Fruit fly (Drosophila melanogaster) whole organism, embryonic: ENCODE data around the gene TwdlE.
A peak's percentile ranks its signal among the peaks of the same experiment; 100 is the strongest.

ENCODE experiments used
- B-H1 ChIP-seq: fragments of 200-800 bp; sonication (Bioruptor generic); IDR thresholded peaks from 3 replicates; pipeline ENCODE4 v1.3.6; 2022; ENCODE audit warnings: missing biosample characterization, missing genetic modification characterization
- BEAF-32 ChIP-seq: fragments of 200-800 bp; sonication (Bioruptor generic); optimal IDR thresholded peaks from 3 replicates; lab custom pipeline; 2017; ENCODE audit warnings: missing biosample characterization, missing genetic modification characterization, mild to moderate bottlenecking, moderate library complexity, missing genetic modification reagents
- BtbVII ChIP-seq: fragments of 200-800 bp; sonication (Bioruptor generic); optimal IDR thresholded peaks from 3 replicates; lab custom pipeline; 2017; ENCODE audit warnings: missing biosample characterization, mild to moderate bottlenecking, missing genetic modification characterization
- CG10565 ChIP-seq: fragments of 200-800 bp; sonication (Bioruptor generic); optimal IDR thresholded peaks from 3 replicates; lab custom pipeline; 2016; ENCODE audit warnings: missing biosample characterization, mild to moderate bottlenecking, missing genetic modification characterization
- CG10959 ChIP-seq: fragments of 200-800 bp; sonication (Bioruptor generic); IDR thresholded peaks from 2 replicates; pipeline ENCODE4 v1.3.6; 2022; ENCODE audit warnings: missing biosample characterization, missing genetic modification characterization
- CG11456 ChIP-seq: fragments of 200-800 bp; sonication (Bioruptor generic); IDR thresholded peaks from 3 replicates; pipeline ENCODE4 v1.3.6; 2022; ENCODE audit warnings: missing biosample characterization, missing genetic modification characterization
- CG12942 ChIP-seq: fragments of 200-800 bp; sonication (Bioruptor generic); optimal IDR thresholded peaks from 3 replicates; lab custom pipeline; 2016; ENCODE audit warnings: missing biosample characterization, missing genetic modification characterization
- CG13624 ChIP-seq: fragments of 200-800 bp; sonication (Bioruptor generic); optimal IDR thresholded peaks from 2 replicates; lab custom pipeline; 2016; ENCODE audit warnings: missing biosample characterization, missing genetic modification characterization
- CG13894 ChIP-seq: fragments of 200-800 bp; sonication (Bioruptor generic); optimal IDR thresholded peaks from 3 replicates; lab custom pipeline; 2018; ENCODE audit warnings: missing biosample characterization, mild to moderate bottlenecking, missing genetic modification characterization, moderate library complexity
- CG14965 ChIP-seq: fragments of 200-800 bp; sonication (Bioruptor generic); optimal IDR thresholded peaks from 2 replicates; lab custom pipeline; 2016; ENCODE audit warnings: missing biosample characterization, missing genetic modification characterization, borderline replicate concordance
- CG17328 ChIP-seq: fragments of 200-800 bp; sonication (Bioruptor generic); IDR thresholded peaks from 2 replicates; pipeline ENCODE4 v1.3.6; 2022; ENCODE audit warnings: missing biosample characterization, missing genetic modification characterization
- CG1832 ChIP-seq: fragments of 200-800 bp; sonication (Bioruptor generic); optimal IDR thresholded peaks from 2 replicates; lab custom pipeline; 2017; ENCODE audit warnings: missing biosample characterization, mild to moderate bottlenecking, missing genetic modification characterization, inconsistent platforms
- CG31224 ChIP-seq: fragments of 200-800 bp; sonication (Bioruptor generic); IDR thresholded peaks from 2 replicates; pipeline ENCODE4 v1.3.6; 2022; ENCODE audit warnings: missing biosample characterization, missing genetic modification characterization
- CG3407 ChIP-seq: fragments of 200-800 bp; sonication (Bioruptor generic); optimal IDR thresholded peaks from 2 replicates; lab custom pipeline; 2018; ENCODE audit warnings: missing biosample characterization, mild to moderate bottlenecking, missing genetic modification characterization
- CG3995 ChIP-seq: fragments of 200-800 bp; sonication (Bioruptor generic); optimal IDR thresholded peaks from 3 replicates; lab custom pipeline; 2016; ENCODE audit warnings: missing biosample characterization, missing genetic modification characterization
- CG42726 ChIP-seq: fragments of 200-800 bp; sonication (Bioruptor generic); IDR thresholded peaks from 2 replicates; pipeline ENCODE4 v1.3.6; 2022; ENCODE audit warnings: missing biosample characterization, missing genetic modification characterization; ENCODE audit not compliant: partially characterized antibody
- CG4328 ChIP-seq: fragments of 200-800 bp; sonication (Bioruptor generic); optimal IDR thresholded peaks from 3 replicates; lab custom pipeline; 2017; ENCODE audit warnings: missing biosample characterization, missing genetic modification reagents, missing genetic modification characterization
- CG4854 ChIP-seq: fragments of 200-800 bp; sonication (Bioruptor generic); optimal IDR thresholded peaks from 2 replicates; lab custom pipeline; 2016; ENCODE audit warnings: missing biosample characterization, missing genetic modification characterization, inconsistent platforms
- CG5245 ChIP-seq: fragments of 200-800 bp; sonication (Bioruptor generic); optimal IDR thresholded peaks from 3 replicates; lab custom pipeline; 2016; ENCODE audit warnings: missing biosample characterization, missing genetic modification characterization
- CG6683 ChIP-seq: fragments of 200-800 bp; sonication (Bioruptor generic); optimal IDR thresholded peaks from 2 replicates; lab custom pipeline; 2017; ENCODE audit warnings: missing biosample characterization, mild to moderate bottlenecking, missing genetic modification characterization, missing genetic modification reagents
- CG7556 ChIP-seq: fragments of 200-800 bp; sonication (Bioruptor generic); optimal IDR thresholded peaks from 2 replicates; lab custom pipeline; 2017; ENCODE audit warnings: missing biosample characterization, mild to moderate bottlenecking, missing genetic modification characterization
- CG8388 ChIP-seq: fragments of 200-800 bp; sonication (Bioruptor generic); optimal IDR thresholded peaks from 2 replicates; lab custom pipeline; 2019; ENCODE audit warnings: missing biosample characterization, mild to moderate bottlenecking, missing genetic modification characterization, moderate library complexity
- CG9437 ChIP-seq: fragments of 200-800 bp; sonication (Bioruptor generic); optimal IDR thresholded peaks from 2 replicates; lab custom pipeline; 2018; ENCODE audit warnings: missing biosample characterization, mild to moderate bottlenecking, missing genetic modification characterization
- CrebB ChIP-seq: fragments of 200-800 bp; sonication (Bioruptor generic); optimal IDR thresholded peaks from 3 replicates; lab custom pipeline; 2018; ENCODE audit warnings: missing biosample characterization, mild to moderate bottlenecking, missing genetic modification characterization
- D ChIP-seq, 2 experiments: fragments of 200-800 bp in 1 of 2; fragments of >200 bp in 1 of 2; sonication (Bioruptor generic) in 1 of 2; optimal IDR thresholded peaks; 2 replicates in 1 of 2; 3 replicates in 1 of 2; lab custom pipeline; 2017; ENCODE audit warnings: mild to moderate bottlenecking in 1 of 2, missing biosample characterization in 1 of 2, missing genetic modification characterization in 1 of 2, missing genetic modification reagents in 1 of 2
- Dp ChIP-seq: fragments of 200-800 bp; sonication (Bioruptor generic); optimal IDR thresholded peaks from 2 replicates; lab custom pipeline; 2018; ENCODE audit warnings: missing biosample characterization, mild to moderate bottlenecking, missing genetic modification characterization, moderate library complexity
- H15 ChIP-seq: fragments of 200-800 bp; sonication (Bioruptor generic); IDR thresholded peaks from 3 replicates; pipeline ENCODE4 v1.3.6; 2022; ENCODE audit warnings: missing biosample characterization, missing genetic modification characterization
- HLH3B ChIP-seq: fragments of 200-800 bp; sonication (Bioruptor generic); IDR thresholded peaks from 2 replicates; pipeline ENCODE4 v1.3.6; 2022; ENCODE audit warnings: missing biosample characterization, missing genetic modification characterization
- Max ChIP-seq: fragments of 200-800 bp; sonication (Bioruptor generic); optimal IDR thresholded peaks from 2 replicates; lab custom pipeline; 2016; ENCODE audit warnings: missing biosample characterization, mild to moderate bottlenecking, missing genetic modification characterization
- Meics ChIP-seq: fragments of 200-800 bp; sonication (Bioruptor generic); optimal IDR thresholded peaks from 2 replicates; lab custom pipeline; 2017; ENCODE audit warnings: missing biosample characterization, mild to moderate bottlenecking, missing genetic modification characterization
- Rfx ChIP-seq: fragments of 200-800 bp; sonication (Bioruptor generic); IDR thresholded peaks from 2 replicates; pipeline ENCODE4 v1.3.6; 2022; ENCODE audit warnings: missing biosample characterization, missing genetic modification characterization
- Scr ChIP-seq: fragments of 200-800 bp; sonication (Bioruptor generic); IDR thresholded peaks from 2 replicates; pipeline ENCODE4 v1.3.6; 2022; ENCODE audit warnings: missing biosample characterization, missing genetic modification characterization; ENCODE audit not compliant: partially characterized antibody
- Xbp1 ChIP-seq: fragments of 200-800 bp; sonication (Bioruptor generic); optimal IDR thresholded peaks from 3 replicates; lab custom pipeline; 2016; ENCODE audit warnings: missing biosample characterization, mild to moderate bottlenecking, missing genetic modification characterization
- ase ChIP-seq: fragments of 200-800 bp; sonication (Bioruptor generic); IDR thresholded peaks from 3 replicates; pipeline ENCODE4 v1.3.6; 2022; ENCODE audit warnings: missing biosample characterization, missing genetic modification characterization
- crc ChIP-seq: fragments of 200-800 bp; sonication (Bioruptor generic); optimal IDR thresholded peaks from 2 replicates; lab custom pipeline; 2016; ENCODE audit warnings: missing biosample characterization, missing genetic modification characterization
- danr ChIP-seq: fragments of 200-800 bp; sonication (Bioruptor generic); IDR thresholded peaks from 2 replicates; pipeline ENCODE4 v1.3.6; 2022; ENCODE audit warnings: missing biosample characterization, missing genetic modification characterization
- dmrt11E ChIP-seq: fragments of 200-800 bp; sonication (Bioruptor generic); optimal IDR thresholded peaks from 3 replicates; lab custom pipeline; 2018; ENCODE audit warnings: missing biosample characterization, mild to moderate bottlenecking, missing genetic modification characterization, moderate library complexity
- dysf ChIP-seq: fragments of 200-800 bp; sonication (Bioruptor generic); IDR thresholded peaks from 3 replicates; pipeline ENCODE4 v1.3.6; 2022; ENCODE audit warnings: missing biosample characterization, missing genetic modification characterization
- gfzf ChIP-seq: fragments of 200-800 bp; sonication (Bioruptor generic); optimal IDR thresholded peaks from 2 replicates; lab custom pipeline; 2016; ENCODE audit warnings: missing biosample characterization, mild to moderate bottlenecking, missing genetic modification characterization, moderate library complexity
- insv ChIP-seq, 2 experiments: fragments of 200-800 bp; sonication (Bioruptor generic); optimal IDR thresholded peaks; 3 replicates each; lab custom pipeline; 2016 to 2018; ENCODE audit warnings: missing biosample characterization in 2 of 2, missing genetic modification characterization in 2 of 2
- jigr1 ChIP-seq: fragments of 200-800 bp; sonication (Bioruptor generic); IDR thresholded peaks from 3 replicates; pipeline ENCODE4 v1.3.6; 2022; ENCODE audit warnings: missing biosample characterization, missing genetic modification characterization
- jumu ChIP-seq: fragments of 200-800 bp; sonication (Bioruptor generic); optimal IDR thresholded peaks from 3 replicates; lab custom pipeline; 2016; ENCODE audit warnings: missing biosample characterization, missing genetic modification characterization
- pita ChIP-seq: fragments of 200-800 bp; sonication (Bioruptor generic); optimal IDR thresholded peaks from 2 replicates; lab custom pipeline; 2017; ENCODE audit warnings: missing biosample characterization, mild to moderate bottlenecking, missing genetic modification characterization
- pzg ChIP-seq: fragments of 200-800 bp; sonication (Bioruptor generic); optimal IDR thresholded peaks from 3 replicates; lab custom pipeline; 2018; ENCODE audit warnings: missing biosample characterization, mild to moderate bottlenecking, missing genetic modification characterization, moderate library complexity
- scrt ChIP-seq: fragments of 200-800 bp; sonication (Bioruptor generic); optimal IDR thresholded peaks from 2 replicates; lab custom pipeline; 2018; ENCODE audit warnings: missing biosample characterization, mild to moderate bottlenecking, missing genetic modification characterization, moderate library complexity
- ssp ChIP-seq: fragments of 200-800 bp; sonication (Bioruptor generic); IDR thresholded peaks from 2 replicates; pipeline ENCODE4 v1.3.6; 2022; ENCODE audit warnings: missing biosample characterization, missing genetic modification characterization
- stwl ChIP-seq: fragments of 200-800 bp; sonication (Bioruptor generic); optimal IDR thresholded peaks from 3 replicates; lab custom pipeline; 2018; ENCODE audit warnings: missing biosample characterization, mild to moderate bottlenecking, missing genetic modification characterization, moderate library complexity
- tap ChIP-seq: fragments of 200-800 bp; optimal IDR thresholded peaks from 3 replicates; lab custom pipeline; 2019; ENCODE audit warnings: missing biosample characterization, mild to moderate bottlenecking, missing genetic modification characterization, moderate library complexity
- tup ChIP-seq: fragments of 200-800 bp; sonication (Bioruptor generic); optimal IDR thresholded peaks from 2 replicates; lab custom pipeline; 2016; ENCODE audit warnings: missing biosample characterization, mild to moderate bottlenecking, missing genetic modification characterization, moderate library complexity
- zen ChIP-seq: fragments of 200-800 bp; sonication (Bioruptor generic); optimal IDR thresholded peaks from 3 replicates; lab custom pipeline; 2018; ENCODE audit warnings: missing biosample characterization, mild to moderate bottlenecking, missing genetic modification characterization, moderate library complexity

The TwdlE gene

dm6 chr2L:7851609-7852008 lies 9.0 kb downstream of the TwdlE start (continued):
- TF ChIP-seq D (optimal IDR thresholded peaks at IDR 0.05; lab: Kevin White, UChicago) (no peak), D (GFP tag; optimal IDR thresholded peaks at IDR 0.05; lab: Kevin White, UChicago) (no peak), pzg (GFP tag; lab: Kevin White, UChicago) (no peak), ase (GFP tag; lab: Robert Waterston, UW) (no peak), crc (no peak), stwl (tag; lab: Kevin White, UChicago) (no peak), CG6683 (GFP tag; lab: Kevin White, UChicago) (no peak), scrt (GFP tag; lab: Kevin White, UChicago) (peak; percentile 1), Meics (GFP tag; lab: Kevin White, UChicago) (peak; percentile 44), CG10565 (GFP tag; lab: Kevin White, UChicago) (no peak), CG7556 (peak; percentile 53), dmrt11E (peak; percentile 26), tup (GFP tag; lab: Kevin White, UChicago) (no peak), CG13624 (GFP tag; lab: Kevin White, UChicago) (no peak), dysf (GFP tag; lab: Robert Waterston, UW) (peak; percentile 51; the same call in 2 of the 3 replicates), CG4328 (GFP tag; lab: Kevin White, UChicago) (no peak), Max (GFP tag; lab: Kevin White, UChicago) (no peak), CG13894 (tag; lab: Kevin White, UChicago) (no peak), danr (GFP tag; lab: Robert Waterston, UW) (no peak), CG17328 (GFP tag; lab: Robert Waterston, UW) (peak; percentile 25; the same call in 1 of the 2 replicates), tap (tag; lab: Kevin White, UChicago) (peak; percentile 26), CG9437 (no peak), Rfx (GFP tag; lab: Robert Waterston, UW) (no peak), CG31224 (GFP tag; lab: Robert Waterston, UW) (no peak), CG42726 (GFP tag; lab: Robert Waterston, UW) (no peak), Xbp1 (GFP tag; lab: Kevin White, UChicago) (peak; percentile 23), CG12942 (GFP tag; lab: Kevin White, UChicago) (no peak), BEAF-32 (GFP tag; lab: Kevin White, UChicago) (no peak), gfzf (GFP tag; lab: Kevin White, UChicago) (no peak), CrebB (tag; lab: Kevin White, UChicago) (no peak), CG14965 (GFP tag; lab: Kevin White, UChicago) (no peak), zen (peak; percentile 22), CG5245 (GFP tag; lab: Kevin White, UChicago) (no peak), B-H1 (GFP tag; lab: Robert Waterston, UW) (no peak), insv (GFP tag; optimal IDR thresholded peaks at IDR 0.05; lab: Kevin White, UChicago) (no peak), CG8388 (peak; percentile 28), CG3407 (no peak), CG11456 (GFP tag; lab: Robert Waterston, UW) (no peak), HLH3B (peak; percentile 52), BtbVII (GFP tag; lab: Kevin White, UChicago) (no peak), CG10959 (GFP tag; lab: Robert Waterston, UW) (no peak), CG4854 (GFP tag; lab: Kevin White, UChicago) (no peak), pita (GFP tag; lab: Kevin White, UChicago) (no peak), ssp (GFP tag; lab: Robert Waterston, UW) (0 out of 2 replicates have a peak, but pooled peaks have one; percentile 10), Scr (GFP tag; lab: Robert Waterston, UW) (no peak), Dp (GFP tag; lab: Kevin White, UChicago) (no peak), jumu (GFP tag; lab: Kevin White, UChicago) (no peak), jigr1 (no peak), H15 (GFP tag; lab: Robert Waterston, UW) (no peak), CG3995 (no peak), CG1832 (GFP tag; lab: Kevin White, UChicago) (no peak)
